Fruit fly (Drosophila melanogaster): ENCODE measurements around the gene CG32639.

dm6 chrX:13283940-13284547 lies 47.7 kb upstream of the CG32639 start:
- TF ChIP-seq h (optimal IDR thresholded peaks at IDR 0.05) = no peak
- TF ChIP-seq psq (optimal IDR thresholded peaks at IDR 0.05) = no peak
- TF ChIP-seq ttk (optimal IDR thresholded peaks at IDR 0.05) = no peak
